Worm (Caenorhabditis elegans): Measurements from ENCODE around the gene F08F8.7.

ce11 chrIII:7296092-7296668 lies 50.8 kb downstream of the F08F8.7 start:
- TF ChIP-seq him-1 (tag; optimal IDR thresholded peaks at IDR 0.05): no peak
- no peak for TF ChIP-seq dao-5 (tag; optimal IDR thresholded peaks at IDR 0.05)
- TF ChIP-seq W03F9.2 (tag; optimal IDR thresholded peaks at IDR 0.05): no peak
